ENCODE assay signal across 2 fruit fly cellular contexts in genomic region chrX:13258048-13258756, dm6.
TF ChIP-seq lines count a peak whose summit lies in the region.

Gene mew, minus strand, starts transcription at chrX:13258490.
Gene CG15742, minus strand, starts transcription at chrX:13258495.

- TF ChIP-seq CTCF in whole organism, embryonic (GFP tag; optimal IDR thresholded peaks at IDR 0.05; lab: Kevin White, UChicago) = no peak

TF ChIP-seq in whole organism, adult, 20 proteins besides CTCF, POLR2A, EP300 and RAD21:
- TF ChIP-seq ovo (GFP tag; optimal IDR thresholded peaks at IDR 0.05; lab: Kevin White, UChicago) (no peak), CG11617 (GFP tag; optimal IDR thresholded peaks at IDR 0.05; lab: Kevin White, UChicago) (no peak), kay (GFP tag; lab: Kevin White, UChicago; ENCODE audit: borderline replicate concordance) (peak; percentile 24)
TF ChIP-seq in whole organism, adult: peak in this region for 1.

TF ChIP-seq in whole organism, embryonic, 481 proteins besides CTCF, POLR2A, EP300 and RAD21:
- TF ChIP-seq chn (GFP tag; optimal IDR thresholded peaks at IDR 0.05; lab: Kevin White, UChicago) = no peak
- peak; percentile 81 for TF ChIP-seq CG31365 (tag; optimal IDR thresholded peaks at IDR 0.05; lab: Kevin White, UChicago)
- peak; percentile 50 for TF ChIP-seq Med (GFP tag; lab: Kevin White, UChicago)
- TF ChIP-seq cwo (GFP tag; optimal IDR thresholded peaks at IDR 0.05; lab: Kevin White, UChicago) = peak; percentile 47
- peak; percentile 35 for TF ChIP-seq gfzf (GFP tag; optimal IDR thresholded peaks at IDR 0.05; lab: Kevin White, UChicago)
- no peak for TF ChIP-seq CG12391 (tag; optimal IDR thresholded peaks at IDR 0.05; lab: Kevin White, UChicago)
- no peak for TF ChIP-seq Oaz (GFP tag; IDR thresholded peaks at IDR 0.05; lab: Robert Waterston, UW)
- TF ChIP-seq Dll (GFP tag; IDR thresholded peaks at IDR 0.05; lab: Robert Waterston, UW; ENCODE audit: partially characterized antibody) = peak; percentile 43; the same call in 2 of the 4 replicates
- no peak for TF ChIP-seq abd-A (tag; optimal IDR thresholded peaks at IDR 0.05; lab: Kevin White, UChicago)
- TF ChIP-seq CG5180 (GFP tag; optimal IDR thresholded peaks at IDR 0.05; lab: Kevin White, UChicago) = peak; percentile 97
- TF ChIP-seq CG18011 (GFP tag; optimal IDR thresholded peaks at IDR 0.05; lab: Kevin White, UChicago) = peak; percentile 83
- peak; percentile 24 for TF ChIP-seq BEAF-32 (GFP tag; optimal IDR thresholded peaks at IDR 0.05; lab: Kevin White, UChicago)
- TF ChIP-seq Stat92E (GFP tag; optimal IDR thresholded peaks at IDR 0.05; lab: Kevin White, UChicago) = peak in 1 of 3 experiments; percentile 7
- TF ChIP-seq pzg (GFP tag; optimal IDR thresholded peaks at IDR 0.05; lab: Kevin White, UChicago) = peak; percentile 6
- TF ChIP-seq vfl (GFP tag; optimal IDR thresholded peaks at IDR 0.05; lab: Kevin White, UChicago) = no peak
- TF ChIP-seq E2f2 (GFP tag; IDR thresholded peaks at IDR 0.05; lab: Robert Waterston, UW) = peak; percentile 75
- peak; percentile 69 for TF ChIP-seq Dp (GFP tag; optimal IDR thresholded peaks at IDR 0.05; lab: Kevin White, UChicago)
- TF ChIP-seq CG9797 (GFP tag; optimal IDR thresholded peaks at IDR 0.05; lab: Kevin White, UChicago) = peak; percentile 10
- TF ChIP-seq Pdp1 (GFP tag; optimal IDR thresholded peaks at IDR 0.05; lab: Kevin White, UChicago) = peak in 1 of 2 experiments; percentile 14
- 0 out of 3 replicates have a peak, but pooled peaks have one; percentile 13 for TF ChIP-seq CG2199 (GFP tag; IDR thresholded peaks at IDR 0.05; lab: Robert Waterston, UW)
- peak; percentile 55 for TF ChIP-seq Dref (GFP tag; IDR thresholded peaks at IDR 0.05; lab: Robert Waterston, UW)
TF ChIP-seq in whole organism, embryonic: peak in this region for 16.

Comparison
In these comparisons a context has a peak if more than half of its experiments do, and no peak if none do; other contexts are left out.
1. Of the 1 proteins assayed by ChIP-seq in both whole organism, embryonic and whole organism, adult: peak only in whole organism, embryonic: none; only in whole organism, adult: kay; in both: none; in neither: 0.